Fruit fly (Drosophila melanogaster) whole organism, prepupa: ENCODE data around the gene RabX6.

Experiments used
- CG8119 ChIP-seq: fragments of 200-800 bp; sonication (Bioruptor generic); IDR thresholded peaks from 3 replicates; pipeline ENCODE4 v1.3.6; 2022; ENCODE audit warnings: missing biosample characterization, missing genetic modification characterization
- CG8632 ChIP-seq: fragments of 200-800 bp; sonication (Bioruptor generic); optimal IDR thresholded peaks from 3 replicates; lab custom pipeline; 2016; ENCODE audit warnings: missing biosample characterization, missing genetic modification characterization
- Eip78C ChIP-seq: fragments of 200-800 bp; sonication (Bioruptor generic); peaks from one replicate; lab custom pipeline; 2016; ENCODE audit warnings: missing biosample characterization, missing genetic modification characterization
- dsx ChIP-seq: fragments of 200-800 bp; optimal IDR thresholded peaks from 3 replicates; lab custom pipeline; 2019; ENCODE audit warnings: missing biosample characterization, mild to moderate bottlenecking, missing genetic modification characterization, moderate library complexity; ENCODE audit not compliant: poor library complexity, severe bottlenecking

- TF ChIP-seq dsx (GFP tag; lab: Kevin White, UChicago) (no peak), CG8632 (GFP tag; lab: Kevin White, UChicago) (no peak), CG8119 (GFP tag; lab: Robert Waterston, UW) (no peak; the same call in 2 of the 3 replicates), Eip78C (GFP tag; lab: Kevin White, UChicago) (peak; percentile 51)
Measured at dm6 chr3L:684749-685440, 5.4 kb upstream of the RabX6 start.
